Fruit fly (Drosophila melanogaster) whole organism, embryonic: ENCODE measurements around the gene CG15196.

Experiments
- Atf3 ChIP-seq: fragments of 200-800 bp; sonication (Bioruptor generic); optimal IDR thresholded peaks from 3 replicates; lab custom pipeline; 2016; ENCODE audit warnings: missing biosample characterization, missing genetic modification characterization
- BtbVII ChIP-seq: fragments of 200-800 bp; sonication (Bioruptor generic); optimal IDR thresholded peaks from 3 replicates; lab custom pipeline; 2017; ENCODE audit warnings: missing biosample characterization, mild to moderate bottlenecking, missing genetic modification characterization
- CG10209 ChIP-seq: fragments of 200-800 bp; sonication (Bioruptor generic); optimal IDR thresholded peaks from 3 replicates; lab custom pipeline; 2017; ENCODE audit warnings: missing biosample characterization, mild to moderate bottlenecking, missing genetic modification characterization, missing genetic modification reagents
- CG10267 ChIP-seq: fragments of 200-800 bp; sonication (Bioruptor generic); optimal IDR thresholded peaks from 2 replicates; lab custom pipeline; 2018; ENCODE audit warnings: missing biosample characterization, mild to moderate bottlenecking, missing genetic modification characterization, moderate library complexity
- CG10565 ChIP-seq: fragments of 200-800 bp; sonication (Bioruptor generic); optimal IDR thresholded peaks from 3 replicates; lab custom pipeline; 2016; ENCODE audit warnings: missing biosample characterization, mild to moderate bottlenecking, missing genetic modification characterization
- CG10654 ChIP-seq: fragments of 200-800 bp; sonication (Bioruptor generic); optimal IDR thresholded peaks from 2 replicates; lab custom pipeline; 2016; ENCODE audit warnings: missing biosample characterization, missing genetic modification characterization
- CG11695 ChIP-seq: fragments of 200-800 bp; sonication (Bioruptor generic); IDR thresholded peaks from 3 replicates; pipeline ENCODE4 v1.3.6; 2022; ENCODE audit warnings: missing biosample characterization, missing genetic modification characterization
- CG16815 ChIP-seq: fragments of 200-800 bp; sonication (Bioruptor generic); optimal IDR thresholded peaks from 3 replicates; lab custom pipeline; 2017; ENCODE audit warnings: missing biosample characterization, mild to moderate bottlenecking, missing genetic modification characterization
- CG17328 ChIP-seq: fragments of 200-800 bp; sonication (Bioruptor generic); IDR thresholded peaks from 2 replicates; pipeline ENCODE4 v1.3.6; 2022; ENCODE audit warnings: missing biosample characterization, missing genetic modification characterization
- CG17802 ChIP-seq: fragments of 200-800 bp; sonication (Bioruptor generic); optimal IDR thresholded peaks from 2 replicates; lab custom pipeline; 2018; ENCODE audit warnings: missing biosample characterization, mild to moderate bottlenecking, missing genetic modification characterization, moderate library complexity
- CG17912 ChIP-seq: fragments of 200-800 bp; sonication (Bioruptor generic); optimal IDR thresholded peaks from 2 replicates; lab custom pipeline; 2018; ENCODE audit warnings: missing biosample characterization, mild to moderate bottlenecking, missing genetic modification characterization
- CG2199 ChIP-seq: fragments of 200-800 bp; sonication (Bioruptor generic); IDR thresholded peaks from 3 replicates; pipeline ENCODE4 v1.3.6; 2022; ENCODE audit warnings: missing biosample characterization, missing genetic modification characterization
- CG31365 ChIP-seq: fragments of 200-800 bp; sonication (Bioruptor generic); optimal IDR thresholded peaks from 2 replicates; lab custom pipeline; 2018; ENCODE audit warnings: missing biosample characterization, mild to moderate bottlenecking, missing genetic modification characterization
- CG3281 ChIP-seq: fragments of 200-800 bp; sonication (Bioruptor generic); optimal IDR thresholded peaks from 3 replicates; lab custom pipeline; 2017; ENCODE audit warnings: missing biosample characterization, mild to moderate bottlenecking, missing genetic modification characterization
- CG34376 ChIP-seq: fragments of 200-800 bp; sonication (Bioruptor generic); optimal IDR thresholded peaks from 2 replicates; lab custom pipeline; 2018; ENCODE audit warnings: missing biosample characterization, mild to moderate bottlenecking, missing genetic modification characterization
- CG3995 ChIP-seq: fragments of 200-800 bp; sonication (Bioruptor generic); optimal IDR thresholded peaks from 3 replicates; lab custom pipeline; 2016; ENCODE audit warnings: missing biosample characterization, missing genetic modification characterization
- CG43689 ChIP-seq: fragments of 200-800 bp; sonication (Bioruptor generic); IDR thresholded peaks from 2 replicates; pipeline ENCODE4 v1.3.6; 2022; ENCODE audit warnings: missing biosample characterization, missing genetic modification characterization
- CG4820 ChIP-seq: fragments of 200-800 bp; sonication (Bioruptor generic); optimal IDR thresholded peaks from 3 replicates; lab custom pipeline; 2016; ENCODE audit warnings: missing biosample characterization, missing genetic modification characterization
- CG6765 ChIP-seq: fragments of 200-800 bp; sonication (Bioruptor generic); optimal IDR thresholded peaks from 3 replicates; lab custom pipeline; 2017; ENCODE audit warnings: missing biosample characterization, mild to moderate bottlenecking, missing genetic modification characterization
- CG7556 ChIP-seq: fragments of 200-800 bp; sonication (Bioruptor generic); optimal IDR thresholded peaks from 2 replicates; lab custom pipeline; 2017; ENCODE audit warnings: missing biosample characterization, mild to moderate bottlenecking, missing genetic modification characterization
- D19A ChIP-seq: fragments of 200-800 bp; optimal IDR thresholded peaks from 3 replicates; lab custom pipeline; 2019; ENCODE audit warnings: missing biosample characterization, mild to moderate bottlenecking, missing genetic modification characterization, moderate library complexity
- Dfd ChIP-seq, 2 experiments: fragments of >200 bp; optimal IDR thresholded peaks; 2 replicates each; lab custom pipeline; 2017; ENCODE audit warnings: missing biosample characterization in 2 of 2, missing genetic modification characterization in 2 of 2
- Doc2 ChIP-seq: fragments of 200-800 bp; sonication (Bioruptor generic); IDR thresholded peaks from 2 replicates; pipeline ENCODE4 v1.3.6; 2022; ENCODE audit warnings: missing biosample characterization, missing genetic modification characterization
- ERR ChIP-seq: fragments of 200-800 bp; sonication (Bioruptor generic); optimal IDR thresholded peaks from 2 replicates; lab custom pipeline; 2016; ENCODE audit warnings: missing biosample characterization, missing genetic modification characterization
- HLH4C ChIP-seq: fragments of 200-800 bp; sonication (Bioruptor generic); IDR thresholded peaks from 3 replicates; pipeline ENCODE4 v1.3.6; 2022; ENCODE audit warnings: missing biosample characterization, missing genetic modification characterization; ENCODE audit not compliant: partially characterized antibody
- Jarid2 ChIP-seq: fragments of 200-800 bp; sonication (Bioruptor generic); optimal IDR thresholded peaks from 3 replicates; lab custom pipeline; 2017; ENCODE audit warnings: mild to moderate bottlenecking, missing biosample characterization, missing genetic modification reagents, missing genetic modification characterization
- Myb ChIP-seq: fragments of 200-800 bp; sonication (Bioruptor generic); optimal IDR thresholded peaks from 2 replicates; lab custom pipeline; 2016; ENCODE audit warnings: missing biosample characterization, missing genetic modification characterization
- Nf-YB ChIP-seq: fragments of 200-800 bp; sonication (Bioruptor generic); optimal IDR thresholded peaks from 3 replicates; lab custom pipeline; 2019; ENCODE audit warnings: missing biosample characterization, mild to moderate bottlenecking, missing genetic modification characterization, moderate library complexity
- NfI ChIP-seq: fragments of 200-800 bp; sonication (Bioruptor generic); optimal IDR thresholded peaks from 3 replicates; lab custom pipeline; 2018; ENCODE audit warnings: missing biosample characterization, mild to moderate bottlenecking, missing genetic modification characterization, moderate library complexity
- Oaz ChIP-seq: fragments of 200-800 bp; sonication (Bioruptor generic); IDR thresholded peaks from 2 replicates; pipeline ENCODE4 v1.3.6; 2022; ENCODE audit warnings: missing biosample characterization, missing genetic modification characterization
- Oli ChIP-seq: fragments of 200-800 bp; sonication (Bioruptor generic); optimal IDR thresholded peaks from 2 replicates; lab custom pipeline; 2018; ENCODE audit warnings: missing biosample characterization, mild to moderate bottlenecking, missing genetic modification characterization, moderate library complexity
- Optix ChIP-seq: fragments of 200-800 bp; sonication (Bioruptor generic); IDR thresholded peaks from 3 replicates; pipeline ENCODE4 v1.3.6; 2022; ENCODE audit warnings: missing biosample characterization, missing genetic modification characterization
- bigmax ChIP-seq: fragments of 200-800 bp; sonication (Bioruptor generic); optimal IDR thresholded peaks from 2 replicates; lab custom pipeline; 2018; ENCODE audit warnings: missing biosample characterization, mild to moderate bottlenecking, missing genetic modification characterization
- bowl ChIP-seq: fragments of 200-800 bp; sonication (Bioruptor generic); IDR thresholded peaks from 2 replicates; pipeline ENCODE4 v1.3.6; 2022; ENCODE audit warnings: missing biosample characterization, missing genetic modification characterization
- cad ChIP-seq: fragments of >200 bp; optimal IDR thresholded peaks from 2 replicates; lab custom pipeline; 2017; ENCODE audit warnings: missing biosample characterization, missing genetic modification characterization
- cas ChIP-seq: fragments of 200-800 bp; sonication (Bioruptor generic); IDR thresholded peaks from 2 replicates; pipeline ENCODE4 v1.3.6; 2022; ENCODE audit warnings: missing biosample characterization, missing genetic modification characterization
- danr ChIP-seq: fragments of 200-800 bp; sonication (Bioruptor generic); IDR thresholded peaks from 2 replicates; pipeline ENCODE4 v1.3.6; 2022; ENCODE audit warnings: missing biosample characterization, missing genetic modification characterization
- dmrt99B ChIP-seq: fragments of 200-800 bp; sonication (Bioruptor generic); optimal IDR thresholded peaks from 2 replicates; lab custom pipeline; 2018; ENCODE audit warnings: missing biosample characterization, mild to moderate bottlenecking, missing genetic modification characterization, moderate library complexity
- eyg ChIP-seq: fragments of 200-800 bp; sonication (Bioruptor generic); optimal IDR thresholded peaks from 3 replicates; lab custom pipeline; 2016; ENCODE audit warnings: missing biosample characterization, missing genetic modification characterization
- gfzf ChIP-seq: fragments of 200-800 bp; sonication (Bioruptor generic); optimal IDR thresholded peaks from 2 replicates; lab custom pipeline; 2016; ENCODE audit warnings: missing biosample characterization, mild to moderate bottlenecking, missing genetic modification characterization, moderate library complexity
- ind ChIP-seq: fragments of 200-800 bp; sonication (Bioruptor generic); optimal IDR thresholded peaks from 3 replicates; lab custom pipeline; 2016; ENCODE audit warnings: missing biosample characterization, missing genetic modification characterization
- jigr1 ChIP-seq: fragments of 200-800 bp; sonication (Bioruptor generic); IDR thresholded peaks from 3 replicates; pipeline ENCODE4 v1.3.6; 2022; ENCODE audit warnings: missing biosample characterization, missing genetic modification characterization
- pros ChIP-seq: fragments of 200-800 bp; sonication (Bioruptor generic); optimal IDR thresholded peaks from 3 replicates; lab custom pipeline; 2019; ENCODE audit warnings: missing biosample characterization, mild to moderate bottlenecking, missing genetic modification characterization, moderate library complexity
- psq ChIP-seq: fragments of 200-800 bp; sonication (Bioruptor generic); optimal IDR thresholded peaks from 2 replicates; lab custom pipeline; 2017; ENCODE audit warnings: missing biosample characterization, missing genetic modification characterization
- shn ChIP-seq: fragments of 200-800 bp; sonication (Bioruptor generic); optimal IDR thresholded peaks from 3 replicates; lab custom pipeline; 2016; ENCODE audit warnings: missing biosample characterization, missing genetic modification characterization
- slbo ChIP-seq: fragments of 200-800 bp; sonication (Bioruptor generic); IDR thresholded peaks from 2 replicates; pipeline ENCODE4 v1.3.6; 2022; ENCODE audit warnings: missing biosample characterization, missing genetic modification characterization
- tna ChIP-seq: fragments of 200-800 bp; sonication (Bioruptor generic); IDR thresholded peaks from 2 replicates; pipeline ENCODE4 v1.3.6; 2022; ENCODE audit warnings: missing biosample characterization, missing genetic modification characterization; ENCODE audit not compliant: partially characterized antibody
- wek ChIP-seq: fragments of 200-800 bp; sonication (Bioruptor generic); optimal IDR thresholded peaks from 3 replicates; lab custom pipeline; 2018; ENCODE audit warnings: missing biosample characterization, mild to moderate bottlenecking, missing genetic modification characterization, moderate library complexity
- zen ChIP-seq: fragments of 200-800 bp; sonication (Bioruptor generic); optimal IDR thresholded peaks from 3 replicates; lab custom pipeline; 2018; ENCODE audit warnings: missing biosample characterization, mild to moderate bottlenecking, missing genetic modification characterization, moderate library complexity

The CG15196 gene

dm6 chrX:11390625-11391363 is 19.0 kb upstream of the CG15196 start (continued):
- peak; percentile 66 for TF ChIP-seq Doc2 (GFP tag; lab: Robert Waterston, UW)
- TF ChIP-seq Dfd (GFP tag; optimal IDR thresholded peaks at IDR 0.05; lab: Kevin White, UChicago) = no peak
- TF ChIP-seq Jarid2 (GFP tag; lab: Kevin White, UChicago) = peak; percentile 24
- peak; percentile 83 for TF ChIP-seq CG3281
- TF ChIP-seq CG17328 = peak; percentile 85
- TF ChIP-seq cad (GFP tag; lab: Kevin White, UChicago) = no peak
- TF ChIP-seq CG7556 = peak; percentile 74
- TF ChIP-seq CG6765 (GFP tag; lab: Kevin White, UChicago) = peak; percentile 49
- peak; percentile 63 for TF ChIP-seq Oaz (GFP tag; lab: Robert Waterston, UW)
- TF ChIP-seq CG11695 (GFP tag; lab: Robert Waterston, UW) = peak; percentile 72
- TF ChIP-seq bowl (GFP tag; lab: Robert Waterston, UW) = peak; percentile 77
- peak; percentile 57 for TF ChIP-seq CG10267
- TF ChIP-seq CG4820 (GFP tag; lab: Kevin White, UChicago) = peak; percentile 64
- TF ChIP-seq CG10209 = peak; percentile 81
- TF ChIP-seq pros (GFP tag; lab: Kevin White, UChicago) = no peak
- TF ChIP-seq psq = no peak
- peak; percentile 47 for TF ChIP-seq CG17802 (tag; lab: Kevin White, UChicago)
- TF ChIP-seq NfI (GFP tag; lab: Kevin White, UChicago) = peak; percentile 78
- TF ChIP-seq ERR (GFP tag; lab: Kevin White, UChicago) = peak; percentile 68
- no peak for TF ChIP-seq CG17912 (GFP tag; lab: Kevin White, UChicago)
- TF ChIP-seq zen (tag; lab: Kevin White, UChicago) = peak; percentile 56
- 0 out of 2 replicates have a peak, but pooled peaks have one; percentile 47 for TF ChIP-seq CG43689 (GFP tag; lab: Robert Waterston, UW)
- TF ChIP-seq Nf-YB (GFP tag; lab: Kevin White, UChicago) = peak; percentile 34
- TF ChIP-seq CG31365 (tag; lab: Kevin White, UChicago) = peak; percentile 24
- peak; percentile 81 for TF ChIP-seq Optix (GFP tag; lab: Robert Waterston, UW)
- TF ChIP-seq bigmax (GFP tag; lab: Kevin White, UChicago) = no peak
- TF ChIP-seq CG10654 (GFP tag; lab: Kevin White, UChicago) = peak; percentile 70
- peak; percentile 65 for TF ChIP-seq D19A (tag; lab: Kevin White, UChicago)
- TF ChIP-seq dmrt99B (tag; lab: Kevin White, UChicago) = peak; percentile 80
- peak; percentile 52 for TF ChIP-seq BtbVII (GFP tag; lab: Kevin White, UChicago)
- TF ChIP-seq slbo (GFP tag; lab: Robert Waterston, UW) = peak; percentile 93
- TF ChIP-seq CG34376 (GFP tag; lab: Kevin White, UChicago) = peak; percentile 31
- TF ChIP-seq Atf3 (GFP tag; lab: Kevin White, UChicago) = peak; percentile 57
- peak; percentile 70 for TF ChIP-seq shn (GFP tag; lab: Kevin White, UChicago)
- TF ChIP-seq CG10565 (GFP tag; lab: Kevin White, UChicago) = no peak
- TF ChIP-seq CG3995 (GFP tag; lab: Kevin White, UChicago) = peak; percentile 13
- TF ChIP-seq HLH4C (GFP tag; lab: Robert Waterston, UW) = no peak
- peak; percentile 87 for TF ChIP-seq ind
- TF ChIP-seq wek (GFP tag; lab: Kevin White, UChicago) = peak; percentile 30
- TF ChIP-seq Oli (tag; lab: Kevin White, UChicago) = peak; percentile 81
- TF ChIP-seq CG16815 (GFP tag; lab: Kevin White, UChicago) = peak; percentile 66
- TF ChIP-seq jigr1 (GFP tag; lab: Robert Waterston, UW) = 0 out of 3 replicates have a peak, but pooled peaks have one; percentile 18
- peak; percentile 77; the same call in 2 of the 3 replicates for TF ChIP-seq CG2199 (GFP tag; lab: Robert Waterston, UW)
- TF ChIP-seq eyg (GFP tag; lab: Kevin White, UChicago) = peak; percentile 61
- TF ChIP-seq gfzf (GFP tag; lab: Kevin White, UChicago) = no peak
- TF ChIP-seq Myb = peak; percentile 64
- peak; percentile 43 for TF ChIP-seq danr (GFP tag; lab: Robert Waterston, UW)
- no peak for TF ChIP-seq tna
- TF ChIP-seq cas (GFP tag; lab: Robert Waterston, UW) = peak; percentile 61
